Worm (Caenorhabditis elegans) whole organism, mixed stage, embryonic: ENCODE results near the gene arrd-6.

ENCODE experiments used
- elt-1 ChIP-seq: sonication (generic microtip); optimal IDR thresholded peaks from 2 replicates; lab custom pipeline; 2017; ENCODE audit warnings: missing genetic modification characterization, mild to moderate bottlenecking, missing compliant biosample characterization, antibody characterized with exemption, moderate library complexity, borderline replicate concordance; ENCODE audit not compliant: insufficient read depth
- elt-3 ChIP-seq: fragments of 150-350 bp; optimal IDR thresholded peaks from 2 replicates; lab custom pipeline; 2014; ENCODE audit warnings: missing biosample characterization, missing genetic modification characterization
- nhr-12 ChIP-seq: fragments of 150-350 bp; optimal IDR thresholded peaks from 2 replicates; lab custom pipeline; 2014; ENCODE audit warnings: missing biosample characterization, missing genetic modification characterization
- nhr-28 ChIP-seq: fragments of 150-350 bp; optimal IDR thresholded peaks from 2 replicates; lab custom pipeline; 2014; ENCODE audit warnings: missing biosample characterization, missing genetic modification characterization
- nhr-76 ChIP-seq: sonication (generic microtip); optimal IDR thresholded peaks from 2 replicates; lab custom pipeline; 2017; ENCODE audit warnings: missing biosample characterization, missing genetic modification characterization
- pha-4 ChIP-seq: fragments of 150-350 bp; optimal IDR thresholded peaks from 2 replicates; lab custom pipeline; 2018; ENCODE audit warnings: missing biosample characterization, missing genetic modification reagents, missing genetic modification characterization
- ztf-11 ChIP-seq: fragments of 150-350 bp; optimal IDR thresholded peaks from 2 replicates; lab custom pipeline; 2014; ENCODE audit warnings: missing biosample characterization, missing genetic modification characterization

ce11 chrII:11142571-11142970, at the start of gene arrd-6:
- TF ChIP-seq nhr-28 (tag; lab: Kevin White, UChicago): no peak
- TF ChIP-seq nhr-12 (tag; lab: Kevin White, UChicago): no peak
- TF ChIP-seq nhr-76 (tag; lab: Kevin White, UChicago): no peak
- TF ChIP-seq elt-3 (tag; lab: Kevin White, UChicago): no peak
- no peak for TF ChIP-seq pha-4 (tag; lab: Kevin White, UChicago)
- TF ChIP-seq ztf-11 (tag; lab: Kevin White, UChicago): no peak
- TF ChIP-seq elt-1 (tag; lab: Kevin White, UChicago): no peak
